Worm (Caenorhabditis elegans): Measurements from ENCODE around the gene tsp-4.
A peak's percentile ranks its signal among the peaks of the same experiment; 100 is the strongest.

Gene tsp-4

DNA sequence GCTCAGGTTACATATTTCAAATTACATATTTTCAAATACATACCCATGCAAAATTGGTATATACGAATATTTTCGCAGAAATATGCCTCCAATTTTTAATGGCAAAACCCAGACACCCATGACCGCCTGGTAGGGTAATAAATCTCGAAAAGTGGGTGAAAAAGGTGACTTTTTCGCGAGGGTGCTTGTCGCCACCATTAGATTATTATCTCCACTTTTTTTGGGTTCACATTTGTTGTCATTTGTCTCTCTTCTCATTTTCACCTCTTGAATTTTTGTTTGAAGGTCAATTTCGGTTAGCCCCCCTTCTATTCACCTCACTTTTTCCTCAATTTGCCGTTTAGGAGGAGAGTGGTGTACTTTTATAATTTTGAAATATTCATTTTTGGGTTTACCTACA is 20.2 kb upstream of the tsp-4 start:
- TF ChIP-seq nhr-25 (tag; optimal IDR thresholded peaks at IDR 0.05) (peak; percentile 16), elt-1 (tag; optimal IDR thresholded peaks at IDR 0.05) (no peak), ceh-16 (tag; optimal IDR thresholded peaks at IDR 0.05) (peak; percentile 73), blmp-1 (tag; optimal IDR thresholded peaks at IDR 0.05; ENCODE audit: insufficient read depth) (no peak), snpc-4 (tag; optimal IDR thresholded peaks at IDR 0.05) (no peak), lin-11 (tag; optimal IDR thresholded peaks at IDR 0.05) (no peak), gmeb-1 (tag; optimal IDR thresholded peaks at IDR 0.05) (no peak), ceh-82 (tag; optimal IDR thresholded peaks at IDR 0.05) (no peak), lsy-2 (tag; optimal IDR thresholded peaks at IDR 0.05) (no peak), lin-39 (tag; optimal IDR thresholded peaks at IDR 0.05) (no peak), zag-1 (tag; optimal IDR thresholded peaks at IDR 0.05) (no peak)

DNA sequence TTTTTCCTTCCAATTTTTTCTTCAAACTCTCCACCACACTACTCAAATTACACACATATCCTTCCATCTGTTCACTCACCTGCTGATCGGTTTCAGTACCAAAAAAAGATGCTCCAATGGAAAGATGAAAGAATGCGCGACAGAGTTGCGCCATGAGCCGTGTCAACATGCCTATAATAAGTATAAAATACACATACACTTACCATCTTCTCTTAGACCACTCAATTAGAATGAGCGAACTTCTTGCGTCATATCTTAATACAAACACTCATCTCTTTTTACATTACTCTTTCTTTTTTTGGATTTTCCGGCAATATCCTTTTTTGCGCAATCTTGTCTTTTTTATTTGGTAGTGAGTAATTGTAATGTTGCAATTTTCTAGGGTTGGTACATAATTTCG is 17.6 kb upstream of the tsp-4 start:
- TF ChIP-seq nhr-77 (tag; optimal IDR thresholded peaks at IDR 0.05) (no peak), ztf-1 (GFP tag; conservative IDR thresholded peaks at IDR 0.05) (no peak), nhr-6 (tag; optimal IDR thresholded peaks at IDR 0.05) (no peak), nhr-21 (tag; optimal IDR thresholded peaks at IDR 0.05) (no peak), peb-1 (tag; optimal IDR thresholded peaks at IDR 0.05) (no peak), zag-1 (tag; optimal IDR thresholded peaks at IDR 0.05) (no peak), R02D3.7 (tag; optimal IDR thresholded peaks at IDR 0.05) (no peak), unc-55 (GFP tag; optimal IDR thresholded peaks at IDR 0.05) (no peak), sma-9 (GFP tag; optimal IDR thresholded peaks at IDR 0.05) (no peak), sma-9 (tag; optimal IDR thresholded peaks at IDR 0.05) (no peak), nhr-23 (tag; optimal IDR thresholded peaks at IDR 0.05) (no peak), aly-2 (tag; optimal IDR thresholded peaks at IDR 0.05) (no peak), mbf-1 (tag; optimal IDR thresholded peaks at IDR 0.05) (no peak), nhr-11 (tag; optimal IDR thresholded peaks at IDR 0.05) (no peak), nhr-10 (tag; optimal IDR thresholded peaks at IDR 0.05) (no peak)

- TF ChIP-seq nhr-129 (tag; optimal IDR thresholded peaks at IDR 0.05): no peak
- TF ChIP-seq alr-1 (tag; optimal IDR thresholded peaks at IDR 0.05): no peak
- TF ChIP-seq ama-1 (optimal IDR thresholded peaks at IDR 0.05): no peak
- no peak for TF ChIP-seq ztf-1 (GFP tag; conservative IDR thresholded peaks at IDR 0.05)
- no peak for TF ChIP-seq elt-1 (tag; optimal IDR thresholded peaks at IDR 0.05)
- no peak for TF ChIP-seq mdl-1 (tag; optimal IDR thresholded peaks at IDR 0.05)
- TF ChIP-seq unc-39 (tag; optimal IDR thresholded peaks at IDR 0.05): no peak
Measured at ce11 chrIV:12536358-12536757, 16.3 kb upstream of the tsp-4 start.

- TF ChIP-seq gmeb-1 (tag; optimal IDR thresholded peaks at IDR 0.05) (no peak), nhr-11 (tag; optimal IDR thresholded peaks at IDR 0.05) (no peak), ztf-4 (tag; optimal IDR thresholded peaks at IDR 0.05) (no peak), nhr-25 (tag; optimal IDR thresholded peaks at IDR 0.05) (peak; percentile 3), Y55F3AM.14 (GFP tag; optimal IDR thresholded peaks at IDR 0.05) (no peak), nhr-77 (tag; optimal IDR thresholded peaks at IDR 0.05) (no peak), nhr-6 (tag; optimal IDR thresholded peaks at IDR 0.05) (no peak), zag-1 (tag; optimal IDR thresholded peaks at IDR 0.05) (no peak), skn-1 (tag; optimal IDR thresholded peaks at IDR 0.05) (no peak), ceh-16 (tag; optimal IDR thresholded peaks at IDR 0.05) (peak; percentile 89), ama-1 (optimal IDR thresholded peaks at IDR 0.05) (no peak), elt-1 (tag; optimal IDR thresholded peaks at IDR 0.05) (peak; percentile 71)
Measured at ce11 chrIV:12531464-12531863, 11.4 kb upstream of the tsp-4 start.

DNA sequence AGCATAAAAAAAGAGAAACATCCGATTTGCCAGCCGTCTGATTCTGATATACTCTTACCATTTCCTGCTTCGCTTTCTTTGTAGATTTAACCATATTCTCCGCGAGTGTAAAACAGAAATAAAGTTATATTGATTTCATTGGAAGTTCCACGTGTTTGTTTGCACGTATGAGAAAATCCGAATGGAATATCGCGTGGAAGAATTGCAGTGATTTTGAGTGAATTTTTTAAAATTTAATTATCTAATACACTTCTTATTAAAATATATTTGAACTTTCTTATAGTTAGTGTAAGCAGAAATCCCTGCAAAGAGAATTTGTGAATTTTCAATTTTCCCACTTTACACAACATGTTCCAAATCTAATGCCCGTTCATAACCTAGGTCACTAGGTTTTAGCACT is 11.0 kb upstream of the tsp-4 start, which contains the start of gene F53B2.5:
Gene F53B2.5, minus strand, starts transcription at position 101 of the 400 bp plus-strand sequence.
- TF ChIP-seq crh-2 (tag; optimal IDR thresholded peaks at IDR 0.05) (no peak), Y55F3AM.14 (GFP tag; optimal IDR thresholded peaks at IDR 0.05) (no peak), ztf-1 (GFP tag; conservative IDR thresholded peaks at IDR 0.05) (no peak), elt-3 (tag; optimal IDR thresholded peaks at IDR 0.05) (no peak), nhr-23 (tag; optimal IDR thresholded peaks at IDR 0.05) (no peak), lin-13 (GFP tag; optimal IDR thresholded peaks at IDR 0.05) (no peak), lin-39 (tag; optimal IDR thresholded peaks at IDR 0.05) (no peak), snpc-4 (tag; optimal IDR thresholded peaks at IDR 0.05) (no peak), gmeb-1 (tag; optimal IDR thresholded peaks at IDR 0.05) (no peak), zag-1 (tag; optimal IDR thresholded peaks at IDR 0.05) (no peak), nhr-10 (tag; optimal IDR thresholded peaks at IDR 0.05) (no peak), nhr-77 (tag; optimal IDR thresholded peaks at IDR 0.05) (no peak), fos-1 (tag; optimal IDR thresholded peaks at IDR 0.05) (no peak), aly-2 (tag; optimal IDR thresholded peaks at IDR 0.05) (no peak), mbf-1 (tag; optimal IDR thresholded peaks at IDR 0.05) (no peak), dmd-4 (tag; optimal IDR thresholded peaks at IDR 0.05) (no peak), lin-11 (tag; optimal IDR thresholded peaks at IDR 0.05) (no peak), nhr-12 (tag; optimal IDR thresholded peaks at IDR 0.05) (no peak)
